Worm (Caenorhabditis elegans) whole organism, L3 larva: ENCODE data around the gene ska-3.
A peak's percentile ranks its signal among the peaks of the same experiment; 100 is the strongest.

ENCODE experiments used
- ZK546.5 ChIP-seq: sonication (generic microtip); optimal IDR thresholded peaks from 2 replicates; lab custom pipeline; 2017; ENCODE audit warnings: missing biosample characterization, missing genetic modification characterization
- ceh-16 ChIP-seq: sonication (generic microtip); optimal IDR thresholded peaks from 2 replicates; lab custom pipeline; 2017; ENCODE audit warnings: missing biosample characterization, missing genetic modification characterization
- ceh-9 ChIP-seq: sonication (generic microtip); optimal IDR thresholded peaks from 2 replicates; lab custom pipeline; 2018; ENCODE audit warnings: missing biosample characterization, missing genetic modification characterization
- daf-12 ChIP-seq: fragments of 150-350 bp; optimal IDR thresholded peaks from 2 replicates; lab custom pipeline; 2014; ENCODE audit warnings: missing biosample characterization, missing genetic modification reagents, missing genetic modification characterization
- egl-27 ChIP-seq: sonication (generic microtip); optimal IDR thresholded peaks from 4 replicates; lab custom pipeline; 2017; ENCODE audit warnings: missing biosample characterization, missing genetic modification reagents, missing genetic modification characterization
- egl-5 ChIP-seq: fragments of 150-350 bp; optimal IDR thresholded peaks from 2 replicates; lab custom pipeline; 2017; ENCODE audit warnings: missing biosample characterization, missing genetic modification reagents, missing genetic modification characterization, inconsistent platforms
- elt-1 ChIP-seq: fragments of 150-350 bp; optimal IDR thresholded peaks from 2 replicates; lab custom pipeline; 2014; ENCODE audit warnings: missing biosample characterization, missing genetic modification characterization
- elt-2 ChIP-seq: sonication (generic microtip); optimal IDR thresholded peaks from 2 replicates; lab custom pipeline; 2016; ENCODE audit warnings: missing genetic modification reagents, mild to moderate bottlenecking, missing genetic modification characterization, missing compliant biosample characterization
- eor-1 ChIP-seq, 2 experiments: fragments of 150-350 bp; optimal IDR thresholded peaks; 2 replicates each; lab custom pipeline; 2014 to 2018; ENCODE audit warnings: missing biosample characterization in 2 of 2, missing genetic modification characterization in 2 of 2
- fkh-10 ChIP-seq: sonication (generic microtip); optimal IDR thresholded peaks from 2 replicates; lab custom pipeline; 2017; ENCODE audit warnings: missing biosample characterization, missing genetic modification reagents, missing genetic modification characterization
- fos-1 ChIP-seq: fragments of 150-350 bp; optimal IDR thresholded peaks from 2 replicates; lab custom pipeline; 2014; ENCODE audit warnings: missing biosample characterization, missing genetic modification characterization
- hmg-11 ChIP-seq: sonication (generic microtip); optimal IDR thresholded peaks from 2 replicates; lab custom pipeline; 2016; ENCODE audit warnings: missing genetic modification characterization, missing compliant biosample characterization
- lin-15B ChIP-seq: fragments of 150-350 bp; optimal IDR thresholded peaks from 2 replicates; lab custom pipeline; 2014; ENCODE audit warnings: missing biosample characterization, missing genetic modification characterization
- lsy-12 ChIP-seq: sonication (generic microtip); optimal IDR thresholded peaks from 2 replicates; lab custom pipeline; 2016; ENCODE audit warnings: mild to moderate bottlenecking, missing genetic modification characterization, missing compliant biosample characterization
- mdl-1 ChIP-seq: fragments of 150-350 bp; optimal IDR thresholded peaks from 2 replicates; lab custom pipeline; 2014; ENCODE audit warnings: missing biosample characterization, missing genetic modification characterization
- nfya-1 ChIP-seq: sonication (generic microtip); optimal IDR thresholded peaks from 2 replicates; lab custom pipeline; 2017; ENCODE audit warnings: missing genetic modification characterization, mild to moderate bottlenecking, missing compliant biosample characterization, antibody characterized with exemption, moderate library complexity; ENCODE audit not compliant: insufficient read depth
- nhr-11 ChIP-seq: fragments of 150-350 bp; optimal IDR thresholded peaks from 2 replicates; lab custom pipeline; 2014; ENCODE audit warnings: missing biosample characterization, missing genetic modification characterization
- nhr-12 ChIP-seq: fragments of 150-350 bp; optimal IDR thresholded peaks from 2 replicates; lab custom pipeline; 2014; ENCODE audit warnings: missing biosample characterization, missing genetic modification characterization
- nhr-23 ChIP-seq: fragments of 150-350 bp; optimal IDR thresholded peaks from 2 replicates; lab custom pipeline; 2014; ENCODE audit warnings: missing biosample characterization, missing genetic modification reagents, missing genetic modification characterization
- nhr-237 ChIP-seq: fragments of 150-350 bp; optimal IDR thresholded peaks from 2 replicates; lab custom pipeline; 2014; ENCODE audit warnings: missing biosample characterization, missing genetic modification characterization
- nhr-25 ChIP-seq: sonication (generic microtip); optimal IDR thresholded peaks from 2 replicates; lab custom pipeline; 2017; ENCODE audit warnings: missing biosample characterization, missing genetic modification characterization
- nhr-67 ChIP-seq: fragments of 150-350 bp; optimal IDR thresholded peaks from 2 replicates; lab custom pipeline; 2014; ENCODE audit warnings: missing biosample characterization, missing genetic modification characterization
- nhr-77 ChIP-seq: fragments of 150-350 bp; optimal IDR thresholded peaks from 2 replicates; lab custom pipeline; 2014; ENCODE audit warnings: missing biosample characterization, missing genetic modification characterization
- pqm-1 ChIP-seq: fragments of 150-350 bp; optimal IDR thresholded peaks from 2 replicates; lab custom pipeline; 2017; ENCODE audit warnings: missing biosample characterization, missing genetic modification characterization, inconsistent platforms
- sea-2 ChIP-seq: fragments of 150-350 bp; sonication (generic microtip); optimal IDR thresholded peaks from 4 replicates; lab custom pipeline; 2014; ENCODE audit warnings: missing biosample characterization, missing genetic modification reagents, missing genetic modification characterization
- snpc-4 ChIP-seq: fragments of 150-350 bp; optimal IDR thresholded peaks from 2 replicates; lab custom pipeline; 2014; ENCODE audit warnings: missing biosample characterization, missing genetic modification characterization
- tbx-2 ChIP-seq: sonication (generic microtip); optimal IDR thresholded peaks from 2 replicates; lab custom pipeline; 2016; ENCODE audit warnings: mild to moderate bottlenecking, missing genetic modification characterization, missing compliant biosample characterization
- unc-39 ChIP-seq: sonication (generic microtip); optimal IDR thresholded peaks from 4 replicates; lab custom pipeline; 2017; ENCODE audit warnings: missing biosample characterization, missing genetic modification characterization
- zag-1 ChIP-seq: fragments of 150-350 bp; optimal IDR thresholded peaks from 2 replicates; lab custom pipeline; 2014; ENCODE audit warnings: missing biosample characterization, missing genetic modification characterization
- ztf-11 ChIP-seq: fragments of 150-350 bp; optimal IDR thresholded peaks from 2 replicates; lab custom pipeline; 2014; ENCODE audit warnings: missing biosample characterization, missing genetic modification characterization
- ztf-4 ChIP-seq: fragments of 150-350 bp; optimal IDR thresholded peaks from 2 replicates; lab custom pipeline; 2014; ENCODE audit warnings: missing biosample characterization, missing genetic modification characterization

ska-3 gene

ce11 chrIII:5683998-5684397 lies 5.2 kb upstream of the ska-3 start, which contains the start of gene rcan-1:
rcan-1 (minus strand) TSS chrIII:5684098.
- TF ChIP-seq nhr-25 (tag; lab: Kevin White, UChicago) (no peak), nhr-77 (no peak), zag-1 (tag; lab: Kevin White, UChicago) (no peak), daf-12 (tag; lab: Kevin White, UChicago) (no peak), nhr-67 (no peak), fkh-10 (GFP tag; lab: Kevin White, UChicago) (no peak), egl-5 (tag; lab: Kevin White, UChicago) (no peak), elt-1 (tag; lab: Kevin White, UChicago) (no peak), snpc-4 (tag; lab: Kevin White, UChicago) (no peak), nhr-11 (tag; lab: Kevin White, UChicago) (no peak), sea-2 (no peak)

ce11 chrIII:5680141-5680540 lies 1.3 kb upstream of the ska-3 start, which contains the start of gene pst-2:
pst-2 (plus strand) TSS chrIII:5680433.
- peak; percentile 13 for TF ChIP-seq nhr-25 (tag; lab: Kevin White, UChicago)
- no peak for TF ChIP-seq elt-2 (tag; lab: Kevin White, UChicago)
- TF ChIP-seq unc-39 (tag; lab: Kevin White, UChicago): no peak
- TF ChIP-seq, all 47 proteins: peak for 1

- no peak for TF ChIP-seq fos-1 (tag; lab: Kevin White, UChicago)
- TF ChIP-seq nhr-25 (tag; lab: Kevin White, UChicago): no peak
- no peak for TF ChIP-seq ztf-4 (tag; lab: Kevin White, UChicago)
- TF ChIP-seq pqm-1 (tag; lab: Kevin White, UChicago): no peak
- no peak for TF ChIP-seq nhr-237 (tag; lab: Kevin White, UChicago)
- no peak for TF ChIP-seq snpc-4 (tag; lab: Kevin White, UChicago)
- TF ChIP-seq nhr-67: no peak
- no peak for TF ChIP-seq ZK546.5 (tag; lab: Kevin White, UChicago)
- TF ChIP-seq sea-2: no peak
- TF ChIP-seq nfya-1 (tag; lab: Kevin White, UChicago): no peak
- TF ChIP-seq egl-5 (tag; lab: Kevin White, UChicago): no peak
- TF ChIP-seq ceh-9: no peak
- no peak for TF ChIP-seq ztf-11 (tag; lab: Kevin White, UChicago)
- no peak for TF ChIP-seq lin-15B (tag; lab: Kevin White, UChicago)
- TF ChIP-seq fkh-10 (GFP tag; lab: Kevin White, UChicago): no peak
- no peak for TF ChIP-seq hmg-11 (tag; lab: Kevin White, UChicago)
- TF ChIP-seq tbx-2 (tag; lab: Kevin White, UChicago): no peak
Observed at ce11 chrIII:5677790-5678189, 1.0 kb downstream of the ska-3 start, which contains the start of gene F54E7.9. F54E7.9 (minus strand) TSS chrIII:5677890.

ce11 chrIII:5675384-5675984 lies 3.3 kb downstream of the ska-3 start:
- no peak for TF ChIP-seq fkh-10 (GFP tag; lab: Kevin White, UChicago)
- TF ChIP-seq hmg-11 (tag; lab: Kevin White, UChicago): no peak
- no peak for TF ChIP-seq tbx-2 (tag; lab: Kevin White, UChicago)
- no peak for TF ChIP-seq nhr-12 (tag; lab: Kevin White, UChicago)
- TF ChIP-seq sea-2: no peak
- TF ChIP-seq mdl-1 (tag; lab: Kevin White, UChicago): no peak
- TF ChIP-seq lsy-12: no peak
- no peak for TF ChIP-seq eor-1 (tag; optimal IDR thresholded peaks at IDR 0.05; lab: Kevin White, UChicago)
- no peak for TF ChIP-seq zag-1 (tag; lab: Kevin White, UChicago)
- no peak for TF ChIP-seq pqm-1 (tag; lab: Kevin White, UChicago)
- TF ChIP-seq nhr-23 (tag; lab: Kevin White, UChicago): no peak
- TF ChIP-seq egl-27 (tag; lab: Kevin White, UChicago): no peak

ce11 chrIII:5674196-5674595 lies 4.6 kb downstream of the ska-3 start:
- TF ChIP-seq eor-1 (tag; optimal IDR thresholded peaks at IDR 0.05; lab: Kevin White, UChicago) (no peak), nhr-23 (tag; lab: Kevin White, UChicago) (no peak), ceh-16 (no peak)
- TF ChIP-seq, all 47 proteins: peak for 0
